Fruit fly (Drosophila melanogaster) whole organism, embryonic: Measurements from ENCODE around the gene CG43448.
A peak's percentile ranks its signal among the peaks of the same experiment; 100 is the strongest.

Experiments used
- ATbp ChIP-seq: fragments of 200-800 bp; sonication (Bioruptor generic); optimal IDR thresholded peaks from 2 replicates; lab custom pipeline; 2017; ENCODE audit warnings: missing biosample characterization, mild to moderate bottlenecking, missing genetic modification characterization, missing genetic modification reagents
- Atf6 ChIP-seq: fragments of 200-800 bp; sonication (Bioruptor generic); IDR thresholded peaks from 2 replicates; pipeline ENCODE4 v1.3.6; 2022; ENCODE audit warnings: missing biosample characterization, missing genetic modification characterization
- CG10366 ChIP-seq: fragments of 200-800 bp; sonication (Bioruptor generic); IDR thresholded peaks from 2 replicates; pipeline ENCODE4 v1.3.6; 2022; ENCODE audit warnings: missing biosample characterization, missing genetic modification characterization
- CG10979 ChIP-seq: fragments of 200-800 bp; sonication (Bioruptor generic); optimal IDR thresholded peaks from 2 replicates; lab custom pipeline; 2018; ENCODE audit warnings: missing biosample characterization, mild to moderate bottlenecking, missing genetic modification characterization, moderate library complexity
- CG11456 ChIP-seq: fragments of 200-800 bp; sonication (Bioruptor generic); IDR thresholded peaks from 3 replicates; pipeline ENCODE4 v1.3.6; 2022; ENCODE audit warnings: missing biosample characterization, missing genetic modification characterization
- CG13287 ChIP-seq: fragments of 200-800 bp; sonication (Bioruptor generic); IDR thresholded peaks from 2 replicates; pipeline ENCODE4 v1.3.6; 2022; ENCODE audit warnings: missing biosample characterization, missing genetic modification characterization; ENCODE audit not compliant: partially characterized antibody
- CG14441 ChIP-seq: fragments of 200-800 bp; sonication (Bioruptor generic); IDR thresholded peaks from 2 replicates; pipeline ENCODE4 v1.3.6; 2022; ENCODE audit warnings: missing biosample characterization, missing genetic modification characterization
- CG15696 ChIP-seq: fragments of 200-800 bp; sonication (Bioruptor generic); optimal IDR thresholded peaks from 2 replicates; lab custom pipeline; 2019; ENCODE audit warnings: missing biosample characterization, mild to moderate bottlenecking, missing genetic modification characterization, moderate library complexity
- CG17361 ChIP-seq: fragments of 200-800 bp; sonication (Bioruptor generic); IDR thresholded peaks from 3 replicates; pipeline ENCODE4 v1.3.6; 2022; ENCODE audit warnings: missing biosample characterization, missing genetic modification characterization
- CG1792 ChIP-seq: fragments of 200-800 bp; sonication (Bioruptor generic); optimal IDR thresholded peaks from 2 replicates; lab custom pipeline; 2016; ENCODE audit warnings: missing biosample characterization, missing genetic modification characterization
- CG18011 ChIP-seq: fragments of 200-800 bp; sonication (Bioruptor generic); optimal IDR thresholded peaks from 2 replicates; lab custom pipeline; 2017; ENCODE audit warnings: missing biosample characterization, missing genetic modification characterization, mild to moderate bottlenecking, moderate library complexity, missing genotype
- CG2678 ChIP-seq: fragments of 200-800 bp; sonication (Bioruptor generic); optimal IDR thresholded peaks from 3 replicates; lab custom pipeline; 2019; ENCODE audit warnings: missing biosample characterization, mild to moderate bottlenecking, missing genetic modification characterization, moderate library complexity
- CG32767 ChIP-seq: fragments of 200-800 bp; sonication (Bioruptor generic); IDR thresholded peaks from 2 replicates; pipeline ENCODE4 v1.3.6; 2022; ENCODE audit warnings: missing biosample characterization, missing genetic modification characterization
- CG4328 ChIP-seq: fragments of 200-800 bp; sonication (Bioruptor generic); optimal IDR thresholded peaks from 3 replicates; lab custom pipeline; 2017; ENCODE audit warnings: missing biosample characterization, missing genetic modification reagents, missing genetic modification characterization
- CG6813 ChIP-seq: fragments of 200-800 bp; sonication (Bioruptor generic); optimal IDR thresholded peaks from 2 replicates; lab custom pipeline; 2017; ENCODE audit warnings: missing biosample characterization, missing genetic modification characterization, mild to moderate bottlenecking, moderate library complexity, missing genetic modification reagents
- CG7786 ChIP-seq: fragments of 200-800 bp; sonication (Bioruptor generic); optimal IDR thresholded peaks from 2 replicates; lab custom pipeline; 2016; ENCODE audit warnings: missing biosample characterization, missing genetic modification characterization
- CG7963 ChIP-seq: fragments of 200-800 bp; sonication (Bioruptor generic); IDR thresholded peaks from 3 replicates; pipeline ENCODE4 v1.3.6; 2022; ENCODE audit warnings: missing biosample characterization, missing genetic modification characterization; ENCODE audit not compliant: partially characterized antibody
- CG9437 ChIP-seq: fragments of 200-800 bp; sonication (Bioruptor generic); optimal IDR thresholded peaks from 2 replicates; lab custom pipeline; 2018; ENCODE audit warnings: missing biosample characterization, mild to moderate bottlenecking, missing genetic modification characterization
- CG9876 ChIP-seq: fragments of 200-800 bp; sonication (Bioruptor generic); optimal IDR thresholded peaks from 2 replicates; lab custom pipeline; 2016; ENCODE audit warnings: missing biosample characterization, missing genetic modification characterization
- CHES-1-like ChIP-seq: fragments of 200-800 bp; sonication (Bioruptor generic); optimal IDR thresholded peaks from 2 replicates; lab custom pipeline; 2016; ENCODE audit warnings: missing biosample characterization, missing genetic modification characterization
- D ChIP-seq, 2 experiments: fragments of 200-800 bp in 1 of 2; fragments of >200 bp in 1 of 2; sonication (Bioruptor generic) in 1 of 2; optimal IDR thresholded peaks; 2 replicates in 1 of 2; 3 replicates in 1 of 2; lab custom pipeline; 2017; ENCODE audit warnings: mild to moderate bottlenecking in 1 of 2, missing biosample characterization in 1 of 2, missing genetic modification characterization in 1 of 2, missing genetic modification reagents in 1 of 2
- D19A ChIP-seq: fragments of 200-800 bp; optimal IDR thresholded peaks from 3 replicates; lab custom pipeline; 2019; ENCODE audit warnings: missing biosample characterization, mild to moderate bottlenecking, missing genetic modification characterization, moderate library complexity
- Dip2 ChIP-seq: fragments of 200-800 bp; sonication (Bioruptor generic); IDR thresholded peaks from 2 replicates; pipeline ENCODE4 v1.3.6; 2022; ENCODE audit warnings: missing biosample characterization, missing genetic modification characterization
- Doc3 ChIP-seq: fragments of 200-800 bp; sonication (Bioruptor generic); IDR thresholded peaks from 3 replicates; pipeline ENCODE4 v1.3.6; 2022; ENCODE audit warnings: missing biosample characterization, missing genetic modification characterization; ENCODE audit not compliant: partially characterized antibody
- Elba2 ChIP-seq: fragments of 200-800 bp; sonication (Bioruptor generic); optimal IDR thresholded peaks from 3 replicates; lab custom pipeline; 2016; ENCODE audit warnings: missing biosample characterization, missing genetic modification characterization
- Hr51 ChIP-seq, 2 experiments: fragments of 200-800 bp; sonication (Bioruptor generic); optimal IDR thresholded peaks; 2 replicates in 1 of 2; 3 replicates in 1 of 2; lab custom pipeline; 2016 to 2018; ENCODE audit warnings: missing biosample characterization in 2 of 2, missing genetic modification characterization in 2 of 2, mild to moderate bottlenecking in 1 of 2, moderate library complexity in 1 of 2
- Mad ChIP-seq: fragments of 200-800 bp; sonication (Bioruptor generic); optimal IDR thresholded peaks from 2 replicates; lab custom pipeline; 2016; ENCODE audit warnings: missing biosample characterization, missing genetic modification characterization
- Nf-YC ChIP-seq: fragments of 200-800 bp; optimal IDR thresholded peaks from 3 replicates; lab custom pipeline; 2019; ENCODE audit warnings: missing biosample characterization, mild to moderate bottlenecking, missing genetic modification characterization, moderate library complexity
- Sry-β ChIP-seq: fragments of 200-800 bp; sonication (Bioruptor generic); optimal IDR thresholded peaks from 2 replicates; lab custom pipeline; 2018; ENCODE audit warnings: missing biosample characterization, mild to moderate bottlenecking, missing genetic modification characterization, moderate library complexity
- Ssrp ChIP-seq: fragments of 200-800 bp; sonication (Bioruptor generic); optimal IDR thresholded peaks from 2 replicates; lab custom pipeline; 2018; ENCODE audit warnings: missing biosample characterization, mild to moderate bottlenecking, missing genetic modification characterization, moderate library complexity
- Trl ChIP-seq, 3 experiments: fragments of >200 bp in 2 of 3; fragments of 200-800 bp in 1 of 3; sonication (Bioruptor generic) in 1 of 3; optimal IDR thresholded peaks; 2 replicates in 1 of 3; 3 replicates in 2 of 3; lab custom pipeline; 2016 to 2017; ENCODE audit warnings: missing biosample characterization in 1 of 3, missing genetic modification characterization in 1 of 3
- Xrp1 ChIP-seq: fragments of 200-800 bp; sonication (Bioruptor generic); IDR thresholded peaks from 2 replicates; pipeline ENCODE4 v1.3.6; 2022; ENCODE audit warnings: missing biosample characterization, missing genetic modification characterization
- amos ChIP-seq: fragments of 200-800 bp; sonication (Bioruptor generic); IDR thresholded peaks from 2 replicates; pipeline ENCODE4 v1.3.6; 2022; ENCODE audit warnings: missing biosample characterization, missing genetic modification characterization; ENCODE audit not compliant: partially characterized antibody
- aop ChIP-seq: fragments of 200-800 bp; sonication (Bioruptor generic); IDR thresholded peaks from 2 replicates; pipeline ENCODE4 v1.3.6; 2022; ENCODE audit warnings: missing biosample characterization, missing genetic modification characterization
- chif ChIP-seq, 2 experiments: fragments of 200-800 bp; sonication (Bioruptor generic); optimal IDR thresholded peaks; 3 replicates each; lab custom pipeline; 2016; ENCODE audit warnings: missing biosample characterization in 2 of 2, missing genetic modification characterization in 2 of 2
- disco-r ChIP-seq: fragments of 200-800 bp; sonication (Bioruptor generic); optimal IDR thresholded peaks from 2 replicates; lab custom pipeline; 2016; ENCODE audit warnings: missing biosample characterization, missing genetic modification characterization
- dmrt11E ChIP-seq: fragments of 200-800 bp; sonication (Bioruptor generic); optimal IDR thresholded peaks from 3 replicates; lab custom pipeline; 2018; ENCODE audit warnings: missing biosample characterization, mild to moderate bottlenecking, missing genetic modification characterization, moderate library complexity
- eve ChIP-seq, 2 experiments: fragments of >200 bp; optimal IDR thresholded peaks; 2 replicates each; lab custom pipeline; 2017; ENCODE audit warnings: missing biosample characterization in 2 of 2, missing genetic modification characterization in 2 of 2
- fd102C ChIP-seq: fragments of 200-800 bp; sonication (Bioruptor generic); optimal IDR thresholded peaks from 2 replicates; lab custom pipeline; 2018; ENCODE audit warnings: missing biosample characterization, mild to moderate bottlenecking, missing genetic modification characterization, moderate library complexity
- gem ChIP-seq: fragments of 200-800 bp; sonication (Bioruptor generic); optimal IDR thresholded peaks from 2 replicates; lab custom pipeline; 2019; ENCODE audit warnings: missing biosample characterization, mild to moderate bottlenecking, missing genetic modification characterization, moderate library complexity
- lola ChIP-seq, 3 experiments: fragments of >200 bp in 2 of 3; fragments of 200-800 bp in 1 of 3; sonication (Bioruptor generic) in 1 of 3; optimal IDR thresholded peaks; 2 replicates each; lab custom pipeline; 2017 to 2019; ENCODE audit warnings: missing biosample characterization in 3 of 3, missing genetic modification characterization in 3 of 3, mild to moderate bottlenecking in 1 of 3, moderate library complexity in 1 of 3
- mam ChIP-seq: fragments of 200-800 bp; sonication (Bioruptor generic); optimal IDR thresholded peaks from 3 replicates; lab custom pipeline; 2016; ENCODE audit warnings: missing biosample characterization, missing genetic modification characterization
- nerfin-1 ChIP-seq: fragments of 200-800 bp; sonication (Bioruptor generic); optimal IDR thresholded peaks from 3 replicates; lab custom pipeline; 2019; ENCODE audit warnings: missing biosample characterization, mild to moderate bottlenecking, missing genetic modification characterization, moderate library complexity
- pb ChIP-seq: fragments of 200-800 bp; sonication (Bioruptor generic); optimal IDR thresholded peaks from 3 replicates; lab custom pipeline; 2016; ENCODE audit warnings: missing biosample characterization, missing genetic modification characterization
- pros ChIP-seq: fragments of 200-800 bp; sonication (Bioruptor generic); optimal IDR thresholded peaks from 3 replicates; lab custom pipeline; 2019; ENCODE audit warnings: missing biosample characterization, mild to moderate bottlenecking, missing genetic modification characterization, moderate library complexity
- ro ChIP-seq: fragments of 200-800 bp; sonication (Bioruptor generic); IDR thresholded peaks from 2 replicates; pipeline ENCODE4 v1.3.6; 2022; ENCODE audit warnings: missing biosample characterization, missing genetic modification characterization
- sima ChIP-seq: fragments of 200-800 bp; sonication (Bioruptor generic); optimal IDR thresholded peaks from 2 replicates; lab custom pipeline; 2016; ENCODE audit warnings: missing biosample characterization, missing genetic modification characterization
- ssp ChIP-seq: fragments of 200-800 bp; sonication (Bioruptor generic); IDR thresholded peaks from 2 replicates; pipeline ENCODE4 v1.3.6; 2022; ENCODE audit warnings: missing biosample characterization, missing genetic modification characterization
- trh ChIP-seq: fragments of 200-800 bp; sonication (Bioruptor generic); optimal IDR thresholded peaks from 2 replicates; lab custom pipeline; 2016; ENCODE audit warnings: missing biosample characterization, missing genetic modification characterization

Gene CG43448

dm6 chr3R:30222236-30222635, 15.3 kb downstream of the CG43448 start (continued):
- TF ChIP-seq ATbp (GFP tag; lab: Kevin White, UChicago), result no peak
- no peak for TF ChIP-seq Elba2 (GFP tag; lab: Kevin White, UChicago)
- peak; percentile 77 for TF ChIP-seq Xrp1 (GFP tag; lab: Robert Waterston, UW)
- no peak for TF ChIP-seq nerfin-1
- no peak for TF ChIP-seq Dip2
- TF ChIP-seq CG7963, result no peak
- TF ChIP-seq Nf-YC (tag; lab: Kevin White, UChicago), result no peak
- no peak for TF ChIP-seq CG18011
- no peak for TF ChIP-seq sima (GFP tag; lab: Kevin White, UChicago)
- TF ChIP-seq Trl (optimal IDR thresholded peaks at IDR 0.05; lab: Kevin White, UChicago), result no peak
- TF ChIP-seq Trl (GFP tag; optimal IDR thresholded peaks at IDR 0.05; lab: Kevin White, UChicago), result no peak
- TF ChIP-seq CG6813, result no peak
- no peak for TF ChIP-seq aop (GFP tag; lab: Robert Waterston, UW)
- TF ChIP-seq disco-r (GFP tag; lab: Kevin White, UChicago), result no peak
- no peak for TF ChIP-seq pb
- TF ChIP-seq CG13287 (GFP tag; lab: Robert Waterston, UW), result no peak
- no peak for TF ChIP-seq CG10366
- 0 out of 3 replicates have a peak, but pooled peaks have one; percentile 20 for TF ChIP-seq CG17361 (GFP tag; lab: Robert Waterston, UW)
- no peak for TF ChIP-seq amos (GFP tag; lab: Robert Waterston, UW)
- TF ChIP-seq D19A (tag; lab: Kevin White, UChicago), result no peak
- no peak for TF ChIP-seq Doc3 (GFP tag; lab: Robert Waterston, UW)
- no peak for TF ChIP-seq D (optimal IDR thresholded peaks at IDR 0.05; lab: Kevin White, UChicago)
- no peak for TF ChIP-seq D (GFP tag; optimal IDR thresholded peaks at IDR 0.05; lab: Kevin White, UChicago)
- no peak for TF ChIP-seq CHES-1-like (GFP tag; lab: Kevin White, UChicago)
- peak; percentile 56 for TF ChIP-seq gem (tag; lab: Kevin White, UChicago)
- no peak for TF ChIP-seq trh
- TF ChIP-seq Sry-β, result peak; percentile 73
- TF ChIP-seq mam (GFP tag; lab: Kevin White, UChicago), result no peak
- TF ChIP-seq fd102C, result no peak
- peak; percentile 63 for TF ChIP-seq dmrt11E (tag; lab: Kevin White, UChicago)
- TF ChIP-seq CG15696, result no peak
- TF ChIP-seq eve (GFP tag; optimal IDR thresholded peaks at IDR 0.05; lab: Kevin White, UChicago), result peak in 1 of 2 experiments; percentile 6
- 0 out of 3 replicates have a peak, but pooled peaks have one; percentile 46 for TF ChIP-seq CG11456 (GFP tag; lab: Robert Waterston, UW)
- TF ChIP-seq CG2678 (tag; lab: Kevin White, UChicago), result peak; percentile 27
- no peak for TF ChIP-seq Mad (GFP tag; lab: Kevin White, UChicago)
- TF ChIP-seq CG1792, result no peak
- TF ChIP-seq Atf6 (GFP tag; lab: Robert Waterston, UW), result no peak
- peak in 1 of 2 experiments; percentile 19 for TF ChIP-seq Hr51 (GFP tag; optimal IDR thresholded peaks at IDR 0.05; lab: Kevin White, UChicago)
- TF ChIP-seq pros (GFP tag; lab: Kevin White, UChicago), result no peak
- TF ChIP-seq CG9437 (GFP tag; lab: Kevin White, UChicago), result no peak
- TF ChIP-seq CG10979, result peak; percentile 57
- TF ChIP-seq lola (GFP tag; optimal IDR thresholded peaks at IDR 0.05; lab: Kevin White, UChicago), result peak in 1 of 3 experiments; percentile 34
- no peak for TF ChIP-seq CG32767 (GFP tag; lab: Robert Waterston, UW)
- TF ChIP-seq Ssrp (tag; lab: Kevin White, UChicago), result peak; percentile 18
- no peak for TF ChIP-seq CG9876 (GFP tag; lab: Kevin White, UChicago)
- TF ChIP-seq ssp, result no peak
- no peak for TF ChIP-seq CG14441 (GFP tag; lab: Robert Waterston, UW)
- no peak for TF ChIP-seq ro (GFP tag; lab: Robert Waterston, UW)
- no peak for TF ChIP-seq CG7786 (GFP tag; lab: Kevin White, UChicago)
- TF ChIP-seq CG4328, result no peak
- no peak for TF ChIP-seq chif (GFP tag; optimal IDR thresholded peaks at IDR 0.05; lab: Kevin White, UChicago)
